Worm (Caenorhabditis elegans): Measurements from ENCODE around the gene F59B2.13.

F59B2.13 gene

ce11 chrIII:9053263-9053662 is 26.4 kb upstream of the F59B2.13 start:
- no peak for TF ChIP-seq ceh-27 (GFP tag; optimal IDR thresholded peaks at IDR 0.05)
- TF ChIP-seq somi-1 (GFP tag; optimal IDR thresholded peaks at IDR 0.05), result no peak
- peak; percentile 19; the same call in 1 of the 2 replicates for TF ChIP-seq lin-26 (GFP tag; IDR thresholded peaks at IDR 0.05)
- TF ChIP-seq ZK185.1 (tag; optimal IDR thresholded peaks at IDR 0.05; ENCODE audit: poor library complexity, severe bottlenecking), result no peak
- TF ChIP-seq repo-1 (tag; optimal IDR thresholded peaks at IDR 0.05), result no peak
- TF ChIP-seq dpff-1 (tag; optimal IDR thresholded peaks at IDR 0.05), result no peak
- peak; percentile 11 for TF ChIP-seq tbp1 (GFP tag; optimal IDR thresholded peaks at IDR 0.05)
- TF ChIP-seq let-607 (tag; optimal IDR thresholded peaks at IDR 0.05), result no peak
- no peak for TF ChIP-seq sdz-38 (tag; optimal IDR thresholded peaks at IDR 0.05)
- TF ChIP-seq madf-3 (GFP tag; IDR thresholded peaks at IDR 0.05), result no peak
- TF ChIP-seq aptf-2 (GFP tag; conservative IDR thresholded peaks at IDR 0.05), result no peak
- no peak for TF ChIP-seq mel-28 (tag; optimal IDR thresholded peaks at IDR 0.05; ENCODE audit: borderline replicate concordance)
- peak; percentile 87 for TF ChIP-seq ama-1 (optimal IDR thresholded peaks at IDR 0.05)
- TF ChIP-seq ama-1 (GFP tag; optimal IDR thresholded peaks at IDR 0.05), result no peak
- no peak for TF ChIP-seq T07F8.4 (tag; optimal IDR thresholded peaks at IDR 0.05)
- no peak for TF ChIP-seq madf-10 (tag; optimal IDR thresholded peaks at IDR 0.05)
- TF ChIP-seq F23B12.7 (tag; optimal IDR thresholded peaks at IDR 0.05; ENCODE audit: insufficient read depth), result no peak
- no peak for TF ChIP-seq nfyb-1 (GFP tag; IDR thresholded peaks at IDR 0.05)
- TF ChIP-seq unc-130 (GFP tag; optimal IDR thresholded peaks at IDR 0.05), result no peak
- no peak for TF ChIP-seq K12H6.12 (tag; optimal IDR thresholded peaks at IDR 0.05)

ce11 chrIII:9052371-9052978 is 25.6 kb upstream of the F59B2.13 start:
- TF ChIP-seq lin-40 (tag; optimal IDR thresholded peaks at IDR 0.05), result peak; percentile 17
- TF ChIP-seq chd-7 (tag; optimal IDR thresholded peaks at IDR 0.05), result peak; percentile 76
- no peak for TF ChIP-seq fkh-3 (tag; optimal IDR thresholded peaks at IDR 0.05)
- TF ChIP-seq ama-1 (optimal IDR thresholded peaks at IDR 0.05), result peak; percentile 80
- no peak for TF ChIP-seq ama-1 (GFP tag; optimal IDR thresholded peaks at IDR 0.05)
- TF ChIP-seq die-1 (tag; optimal IDR thresholded peaks at IDR 0.05), result peak; percentile 31
- no peak for TF ChIP-seq F22D6.2 (tag; optimal IDR thresholded peaks at IDR 0.05)
- peak; percentile 83; the same call in 1 of the 2 replicates for TF ChIP-seq hmg-1.2 (GFP tag; IDR thresholded peaks at IDR 0.05)
- TF ChIP-seq ztf-3 (GFP tag; optimal IDR thresholded peaks at IDR 0.05), result peak; percentile 60
- TF ChIP-seq somi-1 (GFP tag; optimal IDR thresholded peaks at IDR 0.05), result no peak
- TF ChIP-seq rcor-1 (GFP tag; IDR thresholded peaks at IDR 0.05), result peak; percentile 53
- peak; percentile 59; the same call in 1 of the 2 replicates for TF ChIP-seq B0019.2 (GFP tag; conservative IDR thresholded peaks at IDR 0.05)
- TF ChIP-seq madf-6 (GFP tag; IDR thresholded peaks at IDR 0.05), result 0 out of 2 replicates have a peak, but pooled peaks have one; percentile 11
- TF ChIP-seq F52B5.7 (tag; optimal IDR thresholded peaks at IDR 0.05), result peak; percentile 15
- TF ChIP-seq madf-10 (tag; optimal IDR thresholded peaks at IDR 0.05), result no peak
- peak; percentile 49 for TF ChIP-seq lin-54 (GFP tag; optimal IDR thresholded peaks at IDR 0.05)
- TF ChIP-seq K11D2.4 (GFP tag; IDR thresholded peaks at IDR 0.05), result peak; percentile 71
- peak; percentile 59 for TF ChIP-seq ceh-100 (GFP tag; IDR thresholded peaks at IDR 0.05)
- no peak for TF ChIP-seq snpc-4 (GFP tag; optimal IDR thresholded peaks at IDR 0.05)
- peak in 1 of 4 experiments; percentile 54 for TF ChIP-seq snpc-4 (tag; optimal IDR thresholded peaks at IDR 0.05)
- TF ChIP-seq Y53G8AR.9 (GFP tag; conservative IDR thresholded peaks at IDR 0.05), result no peak
- TF ChIP-seq ceh-27 (GFP tag; optimal IDR thresholded peaks at IDR 0.05), result peak; percentile 45
- no peak for TF ChIP-seq hrde-1 (tag; optimal IDR thresholded peaks at IDR 0.05; ENCODE audit: borderline replicate concordance)
- peak; percentile 3 for TF ChIP-seq F23B12.7 (tag; optimal IDR thresholded peaks at IDR 0.05; ENCODE audit: insufficient read depth)
- TF ChIP-seq pbrm-1 (GFP tag; IDR thresholded peaks at IDR 0.05), result peak; percentile 70; the same call in 1 of the 2 replicates
- TF ChIP-seq C06A6.2 (GFP tag; conservative IDR thresholded peaks at IDR 0.05), result 0 out of 2 replicates have a peak, but pooled peaks have one; percentile 10
- no peak for TF ChIP-seq nfya-1 (tag; optimal IDR thresholded peaks at IDR 0.05; ENCODE audit: borderline replicate concordance, insufficient read depth)
- TF ChIP-seq sea-2 (GFP tag; IDR thresholded peaks at IDR 0.05), result no peak
- TF ChIP-seq nfya-2 (GFP tag; IDR thresholded peaks at IDR 0.05), result 0 out of 2 replicates have a peak, but pooled peaks have one; percentile 44
- no peak for TF ChIP-seq sdz-38 (tag; optimal IDR thresholded peaks at IDR 0.05)
- TF ChIP-seq mcd-1 (GFP tag; IDR thresholded peaks at IDR 0.05), result peak; percentile 68
- TF ChIP-seq nhr-80 (tag; optimal IDR thresholded peaks at IDR 0.05), result peak; percentile 49
- no peak for TF ChIP-seq nhr-120 (GFP tag; IDR thresholded peaks at IDR 0.05)
- TF ChIP-seq lin-26 (GFP tag; IDR thresholded peaks at IDR 0.05), result 0 out of 2 replicates have a peak, but pooled peaks have one; percentile 53
